Fruit fly (Drosophila melanogaster) whole organism, pupa: ENCODE measurements around the gene ush.

Experiments
- CG12605 ChIP-seq: fragments of 200-800 bp; sonication (Bioruptor generic); IDR thresholded peaks from 2 replicates; pipeline ENCODE4 v1.3.6; 2022; ENCODE audit warnings: missing biosample characterization, missing genetic modification characterization
- CG34367 ChIP-seq: fragments of 200-800 bp; sonication (Bioruptor generic); optimal IDR thresholded peaks from 2 replicates; lab custom pipeline; 2018; ENCODE audit warnings: missing biosample characterization, mild to moderate bottlenecking, missing genetic modification characterization
- Snoo ChIP-seq: fragments of 200-800 bp; sonication (Bioruptor generic); optimal IDR thresholded peaks from 3 replicates; lab custom pipeline; 2017; ENCODE audit warnings: missing biosample characterization, mild to moderate bottlenecking, missing genetic modification characterization, inconsistent platforms
- rn ChIP-seq: fragments of 200-800 bp; sonication (Bioruptor generic); IDR thresholded peaks from 2 replicates; pipeline ENCODE4 v1.3.6; 2022; ENCODE audit warnings: missing biosample characterization, missing genetic modification characterization

DNA sequence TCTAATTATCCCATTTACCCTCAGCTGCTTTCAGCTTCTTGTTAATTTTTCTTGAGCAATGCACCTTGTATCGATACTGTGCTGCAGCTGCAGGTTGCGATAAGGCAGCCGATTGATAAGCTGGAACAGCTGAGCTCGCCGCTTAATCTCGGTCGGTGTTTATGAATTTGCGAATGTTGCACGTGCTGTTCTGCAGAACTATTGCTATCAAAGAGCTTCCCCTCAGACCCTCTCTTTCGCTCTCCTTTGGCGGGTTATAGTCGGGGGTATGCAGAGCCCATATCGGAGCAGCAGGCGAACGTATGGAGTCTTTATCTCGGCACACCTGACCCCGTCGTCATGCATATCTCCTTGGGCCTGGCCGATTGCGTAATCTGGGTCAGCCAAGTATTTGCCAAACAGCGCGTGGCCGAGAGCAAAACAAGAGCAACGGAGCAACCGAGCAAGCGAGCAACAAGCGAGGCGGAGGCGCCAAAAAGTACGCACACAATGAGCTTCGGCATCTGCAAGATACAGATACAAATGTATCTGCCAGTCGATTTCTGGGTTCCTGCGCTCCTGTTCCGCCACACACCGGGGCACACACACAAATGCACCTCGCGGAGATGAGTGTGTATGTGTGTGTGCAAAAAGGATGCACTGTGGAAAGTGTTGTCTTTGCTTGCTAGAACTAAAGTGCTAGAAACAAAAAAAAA lies 38.3 kb downstream of the ush start:
- TF ChIP-seq CG34367 (tag; lab: Kevin White, UChicago) (no peak), rn (GFP tag; lab: Robert Waterston, UW) (no peak), Snoo (no peak), CG12605 (no peak)
